Worm (Caenorhabditis elegans): ENCODE results near the gene Y67H2A.10.

DNA sequence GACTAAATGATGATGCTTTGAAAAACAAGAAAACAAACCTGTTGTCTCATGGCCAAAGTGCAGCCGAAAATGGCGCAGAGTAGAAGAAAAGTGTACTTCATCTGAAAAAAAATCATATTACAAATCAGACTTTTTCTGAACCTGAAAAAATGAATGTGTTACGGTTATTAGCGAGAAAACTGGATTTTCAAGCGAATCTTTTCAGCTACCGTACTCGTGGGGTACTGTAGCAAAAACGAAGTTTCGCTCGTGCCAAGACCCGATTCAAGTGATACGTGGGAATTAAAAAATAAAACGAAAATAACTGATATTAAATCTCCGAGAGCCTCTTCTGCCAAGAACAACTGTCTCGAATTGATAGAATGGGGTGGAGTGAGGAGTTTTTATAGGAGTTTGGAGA, 37.1 kb downstream of the Y67H2A.10 start, which contains the start of gene ttr-51:
- TF ChIP-seq tbx-37 (GFP tag; conservative IDR thresholded peaks at IDR 0.05): no peak
- no peak for TF ChIP-seq aly-1 (tag; optimal IDR thresholded peaks at IDR 0.05)
- TF ChIP-seq hnd-1 (tag; optimal IDR thresholded peaks at IDR 0.05): no peak
- TF ChIP-seq tra-4 (tag; optimal IDR thresholded peaks at IDR 0.05): no peak
- TF ChIP-seq B0310.2 (tag; optimal IDR thresholded peaks at IDR 0.05): no peak
- no peak for TF ChIP-seq flt-1 (GFP tag; IDR thresholded peaks at IDR 0.05)
- no peak for TF ChIP-seq ceh-36 (tag; optimal IDR thresholded peaks at IDR 0.05)
- no peak for TF ChIP-seq ama-1 (optimal IDR thresholded peaks at IDR 0.05)
